Worm (Caenorhabditis elegans) whole organism, L1 larva: ENCODE measurements around the gene B0001.8.

Experiments used
- aha-1 ChIP-seq: fragments of 150-350 bp; optimal IDR thresholded peaks from 2 replicates; lab custom pipeline; 2014; ENCODE audit warnings: missing biosample characterization, missing genetic modification characterization
- ama-1 ChIP-seq: fragments of 150-350 bp; optimal IDR thresholded peaks from 2 replicates; lab custom pipeline; 2014
- ceh-82 ChIP-seq, 3 experiments: fragments of 150-350 bp in 1 of 3; sonication (generic microtip) in 2 of 3; optimal IDR thresholded peaks; 2 replicates each; lab custom pipeline; 2014 to 2017; ENCODE audit warnings: missing biosample characterization in 3 of 3, missing genetic modification characterization in 3 of 3
- ces-1 ChIP-seq: fragments of 150-350 bp; optimal IDR thresholded peaks from 2 replicates; lab custom pipeline; 2014; ENCODE audit warnings: missing biosample characterization, missing genetic modification reagents, missing genetic modification characterization
- dsc-1 ChIP-seq: sonication (generic microtip); optimal IDR thresholded peaks from 2 replicates; lab custom pipeline; 2016; ENCODE audit warnings: mild to moderate bottlenecking, missing genetic modification characterization, missing compliant biosample characterization
- efl-1 ChIP-seq, 4 experiments: fragments of 150-350 bp; optimal IDR thresholded peaks in 3 of 4; peaks in 1 of 4; 1 replicate in 1 of 4; 2 replicates in 3 of 4; lab custom pipeline; 2014; ENCODE audit warnings: missing biosample characterization in 2 of 4, missing genetic modification characterization in 2 of 4, missing genetic modification reagents in 2 of 4
- efl-3 ChIP-seq: fragments of 200-800 bp; sonication (Bioruptor generic); optimal IDR thresholded peaks from 2 replicates; lab custom pipeline; 2018; ENCODE audit warnings: mild to moderate bottlenecking, missing genetic modification characterization, missing compliant biosample characterization
- egl-13 ChIP-seq: sonication (generic microtip); optimal IDR thresholded peaks from 2 replicates; lab custom pipeline; 2016; ENCODE audit warnings: missing genotype, missing genetic modification reagents, missing genetic modification characterization, missing compliant biosample characterization
- egl-27 ChIP-seq, 2 experiments: fragments of 150-350 bp in 1 of 2; sonication (generic microtip); optimal IDR thresholded peaks; 3 replicates each; lab custom pipeline; 2017 to 2018; ENCODE audit warnings: missing biosample characterization in 2 of 2, missing genetic modification characterization in 2 of 2, missing genetic modification reagents in 2 of 2
- elt-2 ChIP-seq: sonication (generic microtip); optimal IDR thresholded peaks from 2 replicates; lab custom pipeline; 2016; ENCODE audit warnings: missing genetic modification characterization, mild to moderate bottlenecking, inconsistent platforms, missing compliant biosample characterization, missing genetic modification reagents
- elt-3 ChIP-seq, 6 experiments: fragments of 150-350 bp in 1 of 6; sonication (generic microtip); optimal IDR thresholded peaks; 2 replicates each; lab custom pipeline; 2017 to 2018; ENCODE audit warnings: missing biosample characterization in 6 of 6, missing genetic modification characterization in 6 of 6, inconsistent platforms in 1 of 6
- fkh-4 ChIP-seq: sonication (generic microtip); optimal IDR thresholded peaks from 2 replicates; lab custom pipeline; 2016; ENCODE audit warnings: missing compliant biosample characterization, missing genetic modification characterization, borderline replicate concordance
- fos-1 ChIP-seq: fragments of 150-350 bp; optimal IDR thresholded peaks from 2 replicates; lab custom pipeline; 2014; ENCODE audit warnings: missing biosample characterization, missing genetic modification characterization
- hlh-4 ChIP-seq: sonication (generic microtip); optimal IDR thresholded peaks from 2 replicates; lab custom pipeline; 2016; ENCODE audit warnings: mild to moderate bottlenecking, missing genetic modification characterization, missing compliant biosample characterization
- hpl-2 ChIP-seq: fragments of 150-350 bp; optimal IDR thresholded peaks from 2 replicates; lab custom pipeline; 2014; ENCODE audit warnings: missing biosample characterization, missing genetic modification reagents, missing genetic modification characterization
- irx-1 ChIP-seq: sonication (generic microtip); optimal IDR thresholded peaks from 2 replicates; lab custom pipeline; 2016; ENCODE audit warnings: missing genetic modification characterization, missing compliant biosample characterization
- isw-1 ChIP-seq: fragments of 200-800 bp; sonication (Bioruptor generic); IDR thresholded peaks from 2 replicates; pipeline ENCODE4 v1.3.6; 2022; ENCODE audit warnings: missing genetic modification characterization, missing compliant biosample characterization
- lin-35 ChIP-seq, 2 experiments: fragments of 150-350 bp; optimal IDR thresholded peaks; 2 replicates each; lab custom pipeline; 2014; ENCODE audit warnings: missing biosample characterization in 2 of 2, missing genetic modification characterization in 2 of 2, missing genetic modification reagents in 2 of 2
- lsy-2 ChIP-seq, 2 experiments: fragments of 150-350 bp; optimal IDR thresholded peaks; 2 replicates each; lab custom pipeline; 2014; ENCODE audit warnings: missing biosample characterization in 2 of 2, missing genetic modification characterization in 2 of 2
- mab-9 ChIP-seq: fragments of 200-800 bp; sonication (Bioruptor generic); IDR thresholded peaks from 2 replicates; pipeline ENCODE4 v1.3.6; 2022; ENCODE audit warnings: missing genetic modification reagents, missing genetic modification characterization, missing compliant biosample characterization
- mdl-1 ChIP-seq, 2 experiments: fragments of 150-350 bp; optimal IDR thresholded peaks; 2 replicates each; lab custom pipeline; 2014 to 2017; ENCODE audit warnings: missing biosample characterization in 2 of 2, missing genetic modification characterization in 2 of 2, inconsistent platforms in 1 of 2
- nhr-11 ChIP-seq: fragments of 150-350 bp; optimal IDR thresholded peaks from 2 replicates; lab custom pipeline; 2014; ENCODE audit warnings: missing biosample characterization, missing genetic modification characterization
- nhr-19 ChIP-seq: fragments of 200-800 bp; sonication (Bioruptor generic); conservative IDR thresholded peaks from 2 replicates; pipeline ENCODE4 v1.3.6; 2022; ENCODE audit warnings: missing genetic modification characterization, missing compliant biosample characterization
- nhr-237 ChIP-seq: fragments of 150-350 bp; optimal IDR thresholded peaks from 2 replicates; lab custom pipeline; 2014; ENCODE audit warnings: missing biosample characterization, missing genetic modification characterization
- nhr-28 ChIP-seq: fragments of 150-350 bp; optimal IDR thresholded peaks from 2 replicates; lab custom pipeline; 2014; ENCODE audit warnings: missing biosample characterization, missing genetic modification characterization
- nhr-76 ChIP-seq: sonication (generic microtip); optimal IDR thresholded peaks from 2 replicates; lab custom pipeline; 2017; ENCODE audit warnings: missing biosample characterization, missing genetic modification characterization
- nhr-77 ChIP-seq: fragments of 150-350 bp; optimal IDR thresholded peaks from 2 replicates; lab custom pipeline; 2014; ENCODE audit warnings: missing biosample characterization, missing genetic modification characterization
- nhr-85 ChIP-seq: sonication (generic microtip); peaks from one replicate; lab custom pipeline; 2016; ENCODE audit warnings: missing genetic modification characterization, inconsistent platforms, missing compliant biosample characterization
- pag-3 ChIP-seq: sonication (generic microtip); optimal IDR thresholded peaks from 2 replicates; lab custom pipeline; 2017; ENCODE audit warnings: missing genetic modification characterization, mild to moderate bottlenecking, missing compliant biosample characterization, antibody characterized with exemption, borderline replicate concordance; ENCODE audit not compliant: insufficient read depth
- pqm-1 ChIP-seq: sonication (generic microtip); optimal IDR thresholded peaks from 3 replicates; lab custom pipeline; 2017; ENCODE audit warnings: missing biosample characterization, missing genetic modification characterization
- snu-23 ChIP-seq: sonication (generic microtip); optimal IDR thresholded peaks from 2 replicates; lab custom pipeline; 2016; ENCODE audit warnings: missing genetic modification characterization, missing compliant biosample characterization
- sptf-1 ChIP-seq: fragments of 150-350 bp; optimal IDR thresholded peaks from 2 replicates; lab custom pipeline; 2014; ENCODE audit warnings: missing biosample characterization, missing genetic modification characterization
- tlp-1 ChIP-seq: fragments of 150-350 bp; optimal IDR thresholded peaks from 2 replicates; lab custom pipeline; 2014; ENCODE audit warnings: missing biosample characterization, missing genetic modification characterization
- unc-86 ChIP-seq: sonication (generic microtip); optimal IDR thresholded peaks from 2 replicates; lab custom pipeline; 2016; ENCODE audit warnings: missing genetic modification characterization, missing compliant biosample characterization
- ztf-4 ChIP-seq: fragments of 150-350 bp; optimal IDR thresholded peaks from 2 replicates; lab custom pipeline; 2014; ENCODE audit warnings: missing biosample characterization, missing genetic modification characterization

Gene B0001.8

DNA sequence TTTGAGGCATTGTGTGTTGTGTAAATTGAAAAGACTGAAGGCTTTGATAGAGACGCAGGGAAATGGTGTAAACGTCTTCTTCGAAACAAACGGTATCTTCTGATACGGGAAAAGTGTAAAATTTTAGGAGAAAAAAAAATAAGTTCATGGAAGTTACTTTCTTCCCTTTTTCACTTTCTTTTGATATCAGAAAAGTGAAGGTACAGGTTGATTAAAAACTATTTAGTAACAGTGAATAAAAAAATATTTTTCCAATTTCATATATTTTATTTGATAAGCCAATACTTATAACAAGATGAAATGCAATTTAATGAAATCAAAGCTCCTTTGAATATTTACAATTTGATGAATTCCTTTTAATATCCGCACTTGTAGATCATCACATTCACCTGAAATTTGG, 30.5 kb downstream of the B0001.8 start, which contains the start of gene col-129:
Gene col-129, minus strand, starts transcription at position 101 of the 400 bp plus-strand sequence.
- TF ChIP-seq sptf-1 (tag; lab: Kevin White, UChicago) (no peak), egl-27 (tag; optimal IDR thresholded peaks at IDR 0.05; lab: Kevin White, UChicago) (no peak), nhr-76 (tag; lab: Kevin White, UChicago) (no peak), nhr-19 (GFP tag; lab: Robert Waterston, UW) (no peak), unc-86 (tag; lab: Kevin White, UChicago) (no peak), elt-2 (tag; lab: Kevin White, UChicago) (no peak), mab-9 (GFP tag; lab: Robert Waterston, UW) (no peak), ama-1 (no peak), lsy-2 (tag; optimal IDR thresholded peaks at IDR 0.05; lab: Kevin White, UChicago) (no peak), nhr-237 (tag; lab: Kevin White, UChicago) (no peak), mdl-1 (tag; optimal IDR thresholded peaks at IDR 0.05; lab: Kevin White, UChicago) (no peak), nhr-28 (no peak), fos-1 (tag; lab: Kevin White, UChicago) (no peak), pag-3 (no peak), snu-23 (no peak), dsc-1 (tag; lab: Kevin White, UChicago) (no peak)

DNA sequence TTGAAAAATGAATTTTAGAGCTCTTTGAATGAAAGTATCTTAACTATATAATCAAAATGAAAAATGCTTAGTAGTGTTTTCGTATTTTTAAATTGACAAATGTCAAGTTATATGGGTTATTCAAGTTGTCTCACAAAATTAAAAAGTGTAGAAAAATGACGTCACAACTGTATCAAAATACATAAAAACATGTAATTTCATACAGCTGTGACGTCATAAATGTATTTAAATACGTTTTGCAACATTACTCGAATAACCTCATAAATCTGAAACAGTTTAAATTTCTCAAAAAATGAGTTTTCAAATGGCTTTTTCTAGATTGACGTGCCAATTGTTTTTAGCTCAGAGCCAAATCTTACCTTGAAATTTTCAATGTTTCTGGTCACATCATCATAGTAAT, 31.1 kb downstream of the B0001.8 start:
- no peak for TF ChIP-seq mab-9 (GFP tag; lab: Robert Waterston, UW)
- no peak for TF ChIP-seq isw-1 (GFP tag; lab: Robert Waterston, UW)
- no peak for TF ChIP-seq nhr-76 (tag; lab: Kevin White, UChicago)
- TF ChIP-seq nhr-85 (tag; lab: Kevin White, UChicago), result no peak
- no peak for TF ChIP-seq irx-1 (tag; lab: Kevin White, UChicago)
- TF ChIP-seq nhr-19 (GFP tag; lab: Robert Waterston, UW), result no peak
- TF ChIP-seq egl-27 (tag; optimal IDR thresholded peaks at IDR 0.05; lab: Kevin White, UChicago), result no peak
- TF ChIP-seq fkh-4 (tag; lab: Kevin White, UChicago), result no peak
- no peak for TF ChIP-seq tlp-1
- no peak for TF ChIP-seq hpl-2 (GFP tag; lab: Kevin White, UChicago)
- TF ChIP-seq egl-13, result no peak
- TF ChIP-seq efl-3 (GFP tag; lab: Kevin White, UChicago), result no peak
- no peak for TF ChIP-seq aha-1 (tag; lab: Kevin White, UChicago)
- TF ChIP-seq ama-1, result no peak
- no peak for TF ChIP-seq hlh-4 (tag; lab: Kevin White, UChicago)
- no peak for TF ChIP-seq ces-1
- TF ChIP-seq nhr-11 (tag; lab: Kevin White, UChicago), result no peak
- no peak for TF ChIP-seq nhr-28

DNA sequence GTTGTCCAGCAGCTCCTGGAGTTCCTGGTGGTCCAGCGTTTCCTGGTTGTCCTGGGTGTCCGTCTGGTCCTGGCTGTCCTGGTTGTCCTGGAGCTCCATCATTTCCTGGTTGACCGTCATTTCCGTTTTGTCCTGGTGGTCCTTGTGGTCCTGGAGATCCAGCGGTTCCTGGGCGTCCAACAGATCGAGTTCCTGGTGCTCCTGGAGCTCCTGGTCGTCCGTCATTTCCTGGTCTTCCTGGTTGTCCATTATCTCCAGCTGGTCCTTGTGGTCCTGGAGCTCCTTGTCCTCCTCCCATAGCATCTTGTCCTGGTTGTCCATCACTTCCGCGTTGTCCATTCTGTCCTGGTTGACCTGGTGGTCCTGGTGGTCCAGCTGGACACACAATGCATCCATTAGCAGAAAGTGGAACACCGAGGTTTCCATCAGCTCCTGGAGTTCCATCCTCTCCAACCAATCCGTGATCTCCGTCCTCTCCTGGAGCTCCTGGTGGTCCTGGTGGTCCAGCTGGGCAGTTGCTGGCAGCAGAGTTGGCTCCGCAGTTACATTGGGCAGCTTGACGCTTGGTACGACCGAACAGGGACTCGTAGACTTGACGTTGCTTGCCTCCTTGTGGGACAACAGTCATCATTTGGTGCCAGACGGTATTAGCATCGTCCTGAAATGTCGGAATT, 31.7 kb downstream of the B0001.8 start:
- TF ChIP-seq pqm-1 (tag; lab: Kevin White, UChicago) (no peak), nhr-19 (GFP tag; lab: Robert Waterston, UW) (no peak)

DNA sequence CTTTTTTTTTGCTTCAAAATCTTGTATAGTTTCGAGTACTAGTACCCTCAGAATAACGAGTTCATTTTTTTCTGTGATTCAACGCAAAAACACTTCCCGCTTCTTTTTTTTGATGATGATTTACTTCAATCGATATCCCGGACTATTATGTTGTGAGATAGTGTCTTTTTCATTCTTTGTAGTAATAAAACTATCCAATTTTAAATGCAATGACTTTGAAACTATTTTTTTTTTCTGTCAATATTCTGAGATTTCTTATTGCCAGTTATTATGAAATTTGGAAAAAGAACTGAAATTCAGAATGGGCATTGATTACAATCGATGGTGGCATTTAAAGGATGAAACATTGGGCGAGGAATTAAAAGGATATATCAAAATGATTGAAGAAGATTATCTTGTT, 35.3 kb downstream of the B0001.8 start, which contains the start of gene M18.3:
Gene M18.3, plus strand, starts transcription at position 301 of the 400 bp plus-strand sequence.
- TF ChIP-seq lin-35 (GFP tag; optimal IDR thresholded peaks at IDR 0.05; lab: Kevin White, UChicago), result no peak
- TF ChIP-seq efl-1 (optimal IDR thresholded peaks at IDR 0.05; lab: Kevin White, UChicago), result no peak
- no peak for TF ChIP-seq efl-1 (GFP tag; optimal IDR thresholded peaks at IDR 0.05 in 1 of 2; lab: Kevin White, UChicago)
- no peak for TF ChIP-seq ceh-82 (tag; optimal IDR thresholded peaks at IDR 0.05; lab: Kevin White, UChicago)
- no peak for TF ChIP-seq unc-86 (tag; lab: Kevin White, UChicago)
- no peak for TF ChIP-seq sptf-1 (tag; lab: Kevin White, UChicago)
- no peak for TF ChIP-seq ztf-4 (tag; lab: Kevin White, UChicago)
- no peak for TF ChIP-seq fos-1 (tag; lab: Kevin White, UChicago)
- TF ChIP-seq nhr-77, result no peak
- TF ChIP-seq hpl-2 (GFP tag; lab: Kevin White, UChicago), result no peak
- TF ChIP-seq elt-3 (tag; optimal IDR thresholded peaks at IDR 0.05; lab: Kevin White, UChicago), result no peak
